Worm (Caenorhabditis elegans): Measurements from ENCODE around the gene tftc-5.

The tftc-5 gene

DNA sequence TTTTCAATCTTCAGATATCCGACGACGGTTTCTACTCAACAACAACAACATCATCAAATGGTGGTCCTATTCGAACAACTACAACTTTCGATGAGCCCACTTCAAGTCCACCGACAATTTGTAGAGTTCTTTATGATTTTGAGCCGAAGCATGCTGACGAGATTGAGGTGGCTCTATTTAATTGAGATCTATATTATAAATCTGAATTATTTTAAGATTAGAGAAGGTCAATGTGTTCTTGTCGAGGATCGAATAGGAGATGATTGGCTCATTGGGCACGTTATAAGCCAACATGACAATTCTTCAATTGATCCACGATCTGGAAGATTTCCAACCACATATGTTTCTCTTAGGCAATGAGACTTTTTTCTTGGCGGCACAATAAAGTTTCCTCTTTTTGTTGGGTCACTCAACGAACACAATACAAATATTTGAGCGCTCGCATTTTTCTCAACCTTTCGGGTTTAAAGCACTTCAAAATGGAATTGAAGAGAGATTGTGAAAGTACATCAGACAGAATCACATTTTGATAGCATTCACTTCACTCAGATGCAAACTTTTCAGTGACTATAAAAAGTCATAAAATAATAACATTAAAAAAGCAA lies 6.5 kb upstream of the tftc-5 start (continued):
- TF ChIP-seq rcor-1 (GFP tag; IDR thresholded peaks at IDR 0.05) (peak; percentile 53), lin-40 (tag; optimal IDR thresholded peaks at IDR 0.05) (peak; percentile 54), ztf-28 (GFP tag; IDR thresholded peaks at IDR 0.05) (no peak), ZK185.1 (tag; optimal IDR thresholded peaks at IDR 0.05; ENCODE audit: poor library complexity, severe bottlenecking) (no peak), lag-1 (GFP tag; IDR thresholded peaks at IDR 0.05) (no peak), F52B5.7 (tag; optimal IDR thresholded peaks at IDR 0.05) (peak; percentile 64), cebp-2 (GFP tag; IDR thresholded peaks at IDR 0.05) (0 out of 2 replicates have a peak, but pooled peaks have one; percentile 58), ama-1 (optimal IDR thresholded peaks at IDR 0.05) (no peak), ama-1 (GFP tag; optimal IDR thresholded peaks at IDR 0.05) (peak in 1 of 2 experiments; percentile 88), B0035.1 (tag; optimal IDR thresholded peaks at IDR 0.05) (peak; percentile 17), F57A8.1 (GFP tag; optimal IDR thresholded peaks at IDR 0.05) (no peak)

- TF ChIP-seq madf-3 (GFP tag; IDR thresholded peaks at IDR 0.05) = 0 out of 2 replicates have a peak, but pooled peaks have one; percentile 14
- TF ChIP-seq unc-130 (GFP tag; optimal IDR thresholded peaks at IDR 0.05) = no peak
Observed at ce11 chrIII:4017527-4017926, 4.4 kb upstream of the tftc-5 start, which contains the start of gene tbb-2. Gene tbb-2, minus strand, starts transcription at chrIII:4017627.

DNA sequence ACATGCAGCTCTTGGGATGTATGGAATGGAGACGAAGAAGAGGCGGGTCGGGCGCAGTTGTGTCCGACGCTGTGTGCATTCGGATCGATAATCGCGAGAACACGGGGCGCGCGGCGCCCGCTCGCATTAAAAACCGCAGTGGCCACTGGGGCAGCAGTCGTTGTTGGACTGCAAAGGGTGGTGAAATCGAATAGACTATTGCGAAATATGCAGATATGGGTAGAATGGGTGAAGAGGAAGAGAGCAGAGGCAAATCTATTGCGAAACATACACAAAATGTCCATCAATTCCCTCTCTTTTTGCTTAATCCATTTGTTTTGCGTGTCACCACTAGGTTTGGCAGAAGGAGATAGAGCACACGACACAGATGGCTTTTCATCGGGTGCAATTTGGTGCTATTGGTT lies 3.9 kb upstream of the tftc-5 start:
- TF ChIP-seq lin-26 (GFP tag; IDR thresholded peaks at IDR 0.05) (0 out of 2 replicates have a peak, but pooled peaks have one; percentile 30), nfya-1 (tag; optimal IDR thresholded peaks at IDR 0.05; ENCODE audit: borderline replicate concordance, insufficient read depth) (no peak), hmg-1.2 (GFP tag; IDR thresholded peaks at IDR 0.05) (peak; percentile 30), mcd-1 (GFP tag; IDR thresholded peaks at IDR 0.05) (peak; percentile 31; the same call in 1 of the 2 replicates), T26A5.8 (tag; optimal IDR thresholded peaks at IDR 0.05) (no peak), B0261.1 (tag; optimal IDR thresholded peaks at IDR 0.05) (no peak), pbrm-1 (GFP tag; IDR thresholded peaks at IDR 0.05) (peak; percentile 53; the same call in 1 of the 2 replicates), ztf-22 (GFP tag; optimal IDR thresholded peaks at IDR 0.05) (no peak), C06A6.2 (GFP tag; conservative IDR thresholded peaks at IDR 0.05) (peak; percentile 40; the same call in 1 of the 2 replicates), D2030.7 (GFP tag; IDR thresholded peaks at IDR 0.05) (no peak), K12H6.12 (tag; optimal IDR thresholded peaks at IDR 0.05) (peak; percentile 83), dpl-1 (GFP tag; optimal IDR thresholded peaks at IDR 0.05) (no peak), nhr-90 (tag; optimal IDR thresholded peaks at IDR 0.05) (peak; percentile 7), rec-8 (tag; optimal IDR thresholded peaks at IDR 0.05) (no peak), somi-1 (GFP tag; optimal IDR thresholded peaks at IDR 0.05) (peak; percentile 43), ZK185.1 (tag; optimal IDR thresholded peaks at IDR 0.05; ENCODE audit: poor library complexity, severe bottlenecking) (no peak), ztf-18 (tag; optimal IDR thresholded peaks at IDR 0.05) (peak; percentile 31), nfyb-1 (GFP tag; IDR thresholded peaks at IDR 0.05) (peak; percentile 76), ceh-100 (GFP tag; IDR thresholded peaks at IDR 0.05) (no peak), attf-5 (GFP tag; optimal IDR thresholded peaks at IDR 0.05) (peak; percentile 86), lin-40 (tag; optimal IDR thresholded peaks at IDR 0.05) (peak; percentile 11), ama-1 (optimal IDR thresholded peaks at IDR 0.05) (peak; percentile 41), ama-1 (GFP tag; optimal IDR thresholded peaks at IDR 0.05) (no peak), attf-6 (GFP tag; IDR thresholded peaks at IDR 0.05) (no peak), F52B5.7 (tag; optimal IDR thresholded peaks at IDR 0.05) (no peak), dox-1 (GFP tag; IDR thresholded peaks at IDR 0.05) (peak; percentile 51; the same call in 1 of the 2 replicates), unc-130 (GFP tag; optimal IDR thresholded peaks at IDR 0.05) (no peak), F33H1.4 (GFP tag; IDR thresholded peaks at IDR 0.05) (no peak), atf-7 (tag; optimal IDR thresholded peaks at IDR 0.05) (no peak), him-1 (tag; optimal IDR thresholded peaks at IDR 0.05) (no peak), B0035.1 (tag; optimal IDR thresholded peaks at IDR 0.05) (no peak), gei-17 (GFP tag; optimal IDR thresholded peaks at IDR 0.05) (no peak), ztf-6 (GFP tag; IDR thresholded peaks at IDR 0.05) (no peak), repo-1 (tag; optimal IDR thresholded peaks at IDR 0.05) (peak; percentile 8), T07F8.4 (tag; optimal IDR thresholded peaks at IDR 0.05) (no peak), athp-1 (tag; optimal IDR thresholded peaks at IDR 0.05) (peak; percentile 2), aptf-3 (GFP tag; IDR thresholded peaks at IDR 0.05) (no peak), rcor-1 (GFP tag; IDR thresholded peaks at IDR 0.05) (0 out of 2 replicates have a peak, but pooled peaks have one; percentile 12)

All from whole organism, young adult.